Worm (Caenorhabditis elegans) whole organism, mixed stage, embryonic: ENCODE results near the gene bmy-1.

Experiments used
- M03D4.4 ChIP-seq: sonication (generic microtip); optimal IDR thresholded peaks from 2 replicates; lab custom pipeline; 2017; ENCODE audit warnings: mild to moderate bottlenecking, missing genetic modification characterization, missing compliant biosample characterization
- bed-3 ChIP-seq: fragments of 200-800 bp; sonication (Bioruptor generic); optimal IDR thresholded peaks from 3 replicates; lab custom pipeline; 2018; ENCODE audit warnings: mild to moderate bottlenecking, missing genetic modification characterization, moderate library complexity, missing compliant biosample characterization
- blmp-1 ChIP-seq: fragments of 150-350 bp; optimal IDR thresholded peaks from 2 replicates; lab custom pipeline; 2014; ENCODE audit warnings: missing biosample characterization, missing genetic modification characterization
- ceh-39 ChIP-seq: fragments of 150-350 bp; optimal IDR thresholded peaks from 2 replicates; lab custom pipeline; 2014; ENCODE audit warnings: missing biosample characterization, missing genetic modification characterization
- ceh-83 ChIP-seq: fragments of 200-800 bp; sonication (Bioruptor generic); optimal IDR thresholded peaks from 2 replicates; lab custom pipeline; 2018; ENCODE audit warnings: mild to moderate bottlenecking, missing genetic modification characterization, missing compliant biosample characterization
- ces-1 ChIP-seq: fragments of 150-350 bp; optimal IDR thresholded peaks from 2 replicates; lab custom pipeline; 2014; ENCODE audit warnings: missing biosample characterization, missing genetic modification reagents, missing genetic modification characterization
- cnd-1 ChIP-seq: fragments of 200-800 bp; sonication (Bioruptor generic); optimal IDR thresholded peaks from 2 replicates; lab custom pipeline; 2018; ENCODE audit warnings: mild to moderate bottlenecking, missing genetic modification characterization, missing compliant biosample characterization
- drap-1 ChIP-seq: fragments of 200-800 bp; sonication (Bioruptor generic); optimal IDR thresholded peaks from 3 replicates; lab custom pipeline; 2018; ENCODE audit warnings: mild to moderate bottlenecking, missing genetic modification characterization, missing compliant biosample characterization
- elt-1 ChIP-seq: sonication (generic microtip); optimal IDR thresholded peaks from 2 replicates; lab custom pipeline; 2017; ENCODE audit warnings: missing genetic modification characterization, mild to moderate bottlenecking, missing compliant biosample characterization, antibody characterized with exemption, moderate library complexity, borderline replicate concordance; ENCODE audit not compliant: insufficient read depth
- elt-3 ChIP-seq: fragments of 150-350 bp; optimal IDR thresholded peaks from 2 replicates; lab custom pipeline; 2014; ENCODE audit warnings: missing biosample characterization, missing genetic modification characterization
- flh-1 ChIP-seq: fragments of 200-800 bp; sonication (Bioruptor generic); optimal IDR thresholded peaks from 2 replicates; lab custom pipeline; 2018; ENCODE audit warnings: mild to moderate bottlenecking, missing genetic modification characterization, moderate library complexity, missing compliant biosample characterization
- hlh-1 ChIP-seq: fragments of 150-350 bp; optimal IDR thresholded peaks from 2 replicates; lab custom pipeline; 2014; ENCODE audit warnings: missing biosample characterization, missing genetic modification reagents, missing genetic modification characterization
- lin-13 ChIP-seq: fragments of 150-350 bp; optimal IDR thresholded peaks from 2 replicates; lab custom pipeline; 2014; ENCODE audit warnings: missing biosample characterization, missing genetic modification characterization
- lsy-2 ChIP-seq: fragments of 150-350 bp; optimal IDR thresholded peaks from 2 replicates; lab custom pipeline; 2014; ENCODE audit warnings: missing biosample characterization, missing genetic modification characterization
- mep-1 ChIP-seq: fragments of 150-350 bp; optimal IDR thresholded peaks from 2 replicates; lab custom pipeline; 2017; ENCODE audit warnings: missing biosample characterization, missing genetic modification reagents, missing genetic modification characterization, inconsistent platforms
- mls-2 ChIP-seq: sonication (generic microtip); optimal IDR thresholded peaks from 2 replicates; lab custom pipeline; 2016; ENCODE audit warnings: mild to moderate bottlenecking, missing genetic modification characterization, moderate library complexity, missing compliant biosample characterization
- nhr-12 ChIP-seq: fragments of 150-350 bp; optimal IDR thresholded peaks from 2 replicates; lab custom pipeline; 2014; ENCODE audit warnings: missing biosample characterization, missing genetic modification characterization
- nhr-2 ChIP-seq: fragments of 150-350 bp; optimal IDR thresholded peaks from 2 replicates; lab custom pipeline; 2014; ENCODE audit warnings: missing biosample characterization, missing genetic modification characterization
- nhr-237 ChIP-seq: fragments of 150-350 bp; optimal IDR thresholded peaks from 2 replicates; lab custom pipeline; 2014; ENCODE audit warnings: missing biosample characterization, missing genetic modification characterization
- nhr-76 ChIP-seq: sonication (generic microtip); optimal IDR thresholded peaks from 2 replicates; lab custom pipeline; 2017; ENCODE audit warnings: missing biosample characterization, missing genetic modification characterization
- pha-4 ChIP-seq: fragments of 150-350 bp; optimal IDR thresholded peaks from 2 replicates; lab custom pipeline; 2018; ENCODE audit warnings: missing biosample characterization, missing genetic modification reagents, missing genetic modification characterization
- sem-2 ChIP-seq: fragments of 200-800 bp; sonication (Bioruptor generic); optimal IDR thresholded peaks from 2 replicates; lab custom pipeline; 2018; ENCODE audit warnings: mild to moderate bottlenecking, missing genetic modification characterization, missing compliant biosample characterization
- snpc-4 ChIP-seq: fragments of 150-350 bp; optimal IDR thresholded peaks from 2 replicates; lab custom pipeline; 2014; ENCODE audit warnings: missing biosample characterization, missing genetic modification characterization
- sptf-1 ChIP-seq: sonication (generic microtip); optimal IDR thresholded peaks from 2 replicates; lab custom pipeline; 2017; ENCODE audit warnings: mild to moderate bottlenecking, missing genetic modification characterization, moderate library complexity, missing compliant biosample characterization
- tbx-8 ChIP-seq: fragments of 200-800 bp; sonication (Bioruptor generic); optimal IDR thresholded peaks from 2 replicates; lab custom pipeline; 2018; ENCODE audit warnings: mild to moderate bottlenecking, missing genetic modification characterization, moderate library complexity, missing compliant biosample characterization
- unc-120 ChIP-seq: sonication (generic microtip); optimal IDR thresholded peaks from 2 replicates; lab custom pipeline; 2017; ENCODE audit warnings: missing genetic modification characterization, missing compliant biosample characterization; ENCODE audit not compliant: poor library complexity, severe bottlenecking
- unc-39 ChIP-seq: fragments of 150-350 bp; optimal IDR thresholded peaks from 2 replicates; lab custom pipeline; 2014; ENCODE audit warnings: missing biosample characterization, missing genetic modification characterization
- unc-62 ChIP-seq: fragments of 150-350 bp; optimal IDR thresholded peaks from 2 replicates; lab custom pipeline; 2014; ENCODE audit warnings: missing biosample characterization, missing genetic modification reagents, missing genetic modification characterization
- zip-8 ChIP-seq: fragments of 150-350 bp; optimal IDR thresholded peaks from 2 replicates; lab custom pipeline; 2014; ENCODE audit warnings: missing biosample characterization, missing genetic modification characterization
- ztf-11 ChIP-seq: fragments of 150-350 bp; optimal IDR thresholded peaks from 2 replicates; lab custom pipeline; 2014; ENCODE audit warnings: missing biosample characterization, missing genetic modification characterization

Gene bmy-1

ce11 chrII:5333729-5334255 is 24.7 kb upstream of the bmy-1 start:
- no peak for TF ChIP-seq ceh-83 (GFP tag; lab: Kevin White, UChicago)

- TF ChIP-seq hlh-1 (tag; lab: Kevin White, UChicago) (no peak), ztf-11 (tag; lab: Kevin White, UChicago) (no peak), ces-1 (no peak), lin-13 (tag; lab: Kevin White, UChicago) (no peak), nhr-76 (tag; lab: Kevin White, UChicago) (no peak), mep-1 (no peak), zip-8 (no peak), unc-120 (tag; lab: Kevin White, UChicago) (no peak), nhr-237 (tag; lab: Kevin White, UChicago) (no peak), nhr-2 (tag; lab: Kevin White, UChicago) (no peak), blmp-1 (tag; lab: Kevin White, UChicago) (no peak), elt-1 (tag; lab: Kevin White, UChicago) (no peak)
Observed at ce11 chrII:5334628-5335027, 23.9 kb upstream of the bmy-1 start.

ce11 chrII:5335370-5336034 is 23.0 kb upstream of the bmy-1 start:
- TF ChIP-seq lsy-2 (tag; lab: Kevin White, UChicago) (no peak), sem-2 (GFP tag; lab: Kevin White, UChicago) (no peak), ceh-83 (GFP tag; lab: Kevin White, UChicago) (no peak), elt-3 (no peak), mep-1 (no peak), unc-120 (tag; lab: Kevin White, UChicago) (no peak), ceh-39 (tag; lab: Kevin White, UChicago) (no peak), elt-1 (tag; lab: Kevin White, UChicago) (no peak), mls-2 (tag; lab: Kevin White, UChicago) (no peak)

DNA sequence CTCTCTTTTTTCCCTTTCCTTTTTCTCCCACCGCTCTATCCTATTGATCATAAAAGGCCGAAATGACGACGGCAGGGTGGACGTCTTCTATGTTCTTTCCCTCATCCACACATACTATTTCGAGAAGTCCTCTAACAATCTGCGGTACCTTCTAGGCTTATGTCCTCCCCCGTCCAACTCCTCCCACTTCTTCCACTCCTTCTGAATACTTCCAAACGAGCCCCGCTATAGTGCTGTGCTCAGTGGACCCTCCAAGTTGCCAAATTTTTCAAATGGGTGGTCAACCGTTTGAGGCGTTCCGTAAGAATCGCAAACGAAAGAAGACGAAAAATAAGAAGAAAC is 22.5 kb upstream of the bmy-1 start:
- no peak for TF ChIP-seq blmp-1 (tag; lab: Kevin White, UChicago)
- no peak for TF ChIP-seq nhr-237 (tag; lab: Kevin White, UChicago)
- TF ChIP-seq unc-62: peak; percentile 32
- no peak for TF ChIP-seq lin-13 (tag; lab: Kevin White, UChicago)
- TF ChIP-seq ces-1: peak; percentile 40
- TF ChIP-seq snpc-4 (tag; lab: Kevin White, UChicago): no peak
- TF ChIP-seq lsy-2 (tag; lab: Kevin White, UChicago): no peak
- peak; percentile 63 for TF ChIP-seq mep-1
- no peak for TF ChIP-seq M03D4.4 (tag; lab: Kevin White, UChicago)
- TF ChIP-seq hlh-1 (tag; lab: Kevin White, UChicago): no peak
- TF ChIP-seq drap-1 (GFP tag; lab: Kevin White, UChicago): no peak
- TF ChIP-seq zip-8: no peak
- TF ChIP-seq unc-39: no peak
- no peak for TF ChIP-seq nhr-12 (tag; lab: Kevin White, UChicago)
- no peak for TF ChIP-seq tbx-8 (GFP tag; lab: Kevin White, UChicago)
- TF ChIP-seq ceh-83 (GFP tag; lab: Kevin White, UChicago): no peak
- TF ChIP-seq bed-3 (GFP tag; lab: Kevin White, UChicago): no peak
- no peak for TF ChIP-seq flh-1 (GFP tag; lab: Kevin White, UChicago)
- TF ChIP-seq sptf-1: no peak
- TF ChIP-seq cnd-1: peak; percentile 27
- TF ChIP-seq, all 35 proteins: peak for 4

DNA sequence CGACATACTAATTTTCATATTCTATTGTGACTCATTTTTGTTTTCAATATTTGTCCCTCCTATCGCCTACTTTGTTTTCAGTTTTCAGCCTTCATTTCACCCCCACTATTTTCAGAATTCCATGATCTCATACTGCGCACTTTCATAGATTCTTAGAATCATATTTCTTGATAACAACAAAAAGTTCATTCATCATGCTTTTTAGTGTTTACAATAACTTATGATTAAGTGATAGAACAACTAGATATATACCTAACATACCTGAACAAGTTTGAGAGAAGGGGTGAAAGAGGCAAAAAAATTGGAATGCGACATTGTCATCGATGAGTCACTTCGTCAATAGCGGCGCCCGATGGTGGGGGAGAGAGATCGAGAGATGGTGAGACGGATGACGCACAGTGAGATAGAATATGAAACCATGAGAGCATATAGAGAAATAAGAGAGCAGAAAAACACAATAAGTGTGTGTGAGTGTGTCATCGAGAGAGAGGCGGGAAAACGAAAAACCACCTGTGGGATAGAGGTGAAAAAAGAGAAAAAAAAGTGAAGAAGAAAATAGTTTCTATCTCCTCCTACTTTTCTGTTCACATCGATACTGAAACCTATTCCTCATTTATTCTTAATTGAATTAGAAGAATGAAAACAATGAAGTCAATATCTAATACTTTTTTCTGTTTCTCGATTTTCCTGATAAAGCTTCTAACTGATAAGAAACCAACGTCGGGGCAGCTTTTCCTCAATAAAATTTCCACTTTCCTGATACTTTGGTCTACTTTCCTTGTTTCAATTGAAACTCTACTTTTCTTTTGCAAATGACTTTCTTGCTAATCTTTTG is 21.6 kb upstream of the bmy-1 start:
- no peak for TF ChIP-seq snpc-4 (tag; lab: Kevin White, UChicago)
- TF ChIP-seq sptf-1: peak; percentile 19
- TF ChIP-seq lin-13 (tag; lab: Kevin White, UChicago): no peak
- TF ChIP-seq ces-1: peak; percentile 64
- peak; percentile 39 for TF ChIP-seq hlh-1 (tag; lab: Kevin White, UChicago)
- TF ChIP-seq unc-120 (tag; lab: Kevin White, UChicago): peak; percentile 49
- TF ChIP-seq unc-39: no peak
- TF ChIP-seq M03D4.4 (tag; lab: Kevin White, UChicago): peak; percentile 7
- TF ChIP-seq bed-3 (GFP tag; lab: Kevin White, UChicago): no peak
- TF ChIP-seq nhr-237 (tag; lab: Kevin White, UChicago): peak; percentile 53
- peak; percentile 59 for TF ChIP-seq unc-62
- peak; percentile 67 for TF ChIP-seq pha-4 (tag; lab: Kevin White, UChicago)
- TF ChIP-seq, all 35 proteins: peak for 8
